Fruit fly (Drosophila melanogaster) whole organism, embryonic: ENCODE data around the gene CG5938.

ENCODE experiments used
- ATbp ChIP-seq: fragments of 200-800 bp; sonication (Bioruptor generic); optimal IDR thresholded peaks from 2 replicates; lab custom pipeline; 2017; ENCODE audit warnings: missing biosample characterization, mild to moderate bottlenecking, missing genetic modification characterization, missing genetic modification reagents
- B-H2 ChIP-seq: fragments of 200-800 bp; sonication (Bioruptor generic); optimal IDR thresholded peaks from 2 replicates; lab custom pipeline; 2018; ENCODE audit warnings: missing biosample characterization, mild to moderate bottlenecking, missing genetic modification characterization
- CG1024 ChIP-seq: fragments of 200-800 bp; sonication (Bioruptor generic); IDR thresholded peaks from 2 replicates; pipeline ENCODE4 v1.3.6; 2022; ENCODE audit warnings: missing biosample characterization, missing genetic modification characterization
- CG11398 ChIP-seq: fragments of 200-800 bp; sonication (Bioruptor generic); optimal IDR thresholded peaks from 2 replicates; lab custom pipeline; 2016; ENCODE audit warnings: missing biosample characterization, missing genetic modification characterization
- CG12236 ChIP-seq: fragments of 200-800 bp; sonication (Bioruptor generic); optimal IDR thresholded peaks from 2 replicates; lab custom pipeline; 2016; ENCODE audit warnings: missing biosample characterization, missing genetic modification characterization
- CG12299 ChIP-seq: fragments of 200-800 bp; sonication (Bioruptor generic); optimal IDR thresholded peaks from 2 replicates; lab custom pipeline; 2018; ENCODE audit warnings: missing biosample characterization, mild to moderate bottlenecking, missing genetic modification characterization
- CG12942 ChIP-seq: fragments of 200-800 bp; sonication (Bioruptor generic); optimal IDR thresholded peaks from 3 replicates; lab custom pipeline; 2016; ENCODE audit warnings: missing biosample characterization, missing genetic modification characterization
- CG14710 ChIP-seq: fragments of 200-800 bp; sonication (Bioruptor generic); optimal IDR thresholded peaks from 3 replicates; lab custom pipeline; 2019; ENCODE audit warnings: missing biosample characterization, mild to moderate bottlenecking, missing genetic modification characterization, moderate library complexity
- CG15073 ChIP-seq: fragments of 200-800 bp; sonication (Bioruptor generic); optimal IDR thresholded peaks from 2 replicates; lab custom pipeline; 2016; ENCODE audit warnings: missing biosample characterization, missing genetic modification characterization
- CG15269 ChIP-seq: fragments of 200-800 bp; sonication (Bioruptor generic); optimal IDR thresholded peaks from 2 replicates; lab custom pipeline; 2018; ENCODE audit warnings: missing biosample characterization, mild to moderate bottlenecking, missing genetic modification characterization, moderate library complexity
- CG1603 ChIP-seq: fragments of 200-800 bp; sonication (Bioruptor generic); optimal IDR thresholded peaks from 2 replicates; lab custom pipeline; 2019; ENCODE audit warnings: missing biosample characterization, mild to moderate bottlenecking, missing genetic modification characterization, moderate library complexity
- CG17361 ChIP-seq: fragments of 200-800 bp; sonication (Bioruptor generic); IDR thresholded peaks from 3 replicates; pipeline ENCODE4 v1.3.6; 2022; ENCODE audit warnings: missing biosample characterization, missing genetic modification characterization
- CG18262 ChIP-seq: fragments of 200-800 bp; optimal IDR thresholded peaks from 3 replicates; lab custom pipeline; 2019; ENCODE audit warnings: missing biosample characterization, mild to moderate bottlenecking, missing genetic modification characterization, moderate library complexity
- CG18619 ChIP-seq: fragments of 200-800 bp; sonication (Bioruptor generic); optimal IDR thresholded peaks from 3 replicates; lab custom pipeline; 2017; ENCODE audit warnings: missing biosample characterization, mild to moderate bottlenecking, missing genetic modification characterization
- CG2712 ChIP-seq: fragments of 200-800 bp; optimal IDR thresholded peaks from 3 replicates; lab custom pipeline; 2019; ENCODE audit warnings: missing biosample characterization, mild to moderate bottlenecking, missing genetic modification characterization, moderate library complexity
- CG31224 ChIP-seq: fragments of 200-800 bp; sonication (Bioruptor generic); IDR thresholded peaks from 2 replicates; pipeline ENCODE4 v1.3.6; 2022; ENCODE audit warnings: missing biosample characterization, missing genetic modification characterization
- CG6683 ChIP-seq: fragments of 200-800 bp; sonication (Bioruptor generic); optimal IDR thresholded peaks from 2 replicates; lab custom pipeline; 2017; ENCODE audit warnings: missing biosample characterization, mild to moderate bottlenecking, missing genetic modification characterization, missing genetic modification reagents
- CG6689 ChIP-seq: fragments of 200-800 bp; sonication (Bioruptor generic); IDR thresholded peaks from 2 replicates; pipeline ENCODE4 v1.3.6; 2022; ENCODE audit warnings: missing biosample characterization, missing genetic modification characterization
- CG6854 ChIP-seq: fragments of 200-800 bp; sonication (Bioruptor generic); optimal IDR thresholded peaks from 3 replicates; lab custom pipeline; 2017; ENCODE audit warnings: missing biosample characterization, mild to moderate bottlenecking, missing genetic modification characterization
- CG7745 ChIP-seq: fragments of 200-800 bp; sonication (Bioruptor generic); optimal IDR thresholded peaks from 2 replicates; lab custom pipeline; 2018; ENCODE audit warnings: missing biosample characterization, mild to moderate bottlenecking, missing genetic modification characterization, moderate library complexity
- CG7786 ChIP-seq: fragments of 200-800 bp; sonication (Bioruptor generic); optimal IDR thresholded peaks from 2 replicates; lab custom pipeline; 2016; ENCODE audit warnings: missing biosample characterization, missing genetic modification characterization
- CG7963 ChIP-seq: fragments of 200-800 bp; sonication (Bioruptor generic); IDR thresholded peaks from 3 replicates; pipeline ENCODE4 v1.3.6; 2022; ENCODE audit warnings: missing biosample characterization, missing genetic modification characterization; ENCODE audit not compliant: partially characterized antibody
- CG9932 ChIP-seq: fragments of 200-800 bp; sonication (Bioruptor generic); IDR thresholded peaks from 2 replicates; pipeline ENCODE4 v1.3.6; 2022; ENCODE audit warnings: missing biosample characterization, missing genetic modification characterization
- Camta ChIP-seq: fragments of 200-800 bp; sonication (Bioruptor generic); optimal IDR thresholded peaks from 2 replicates; lab custom pipeline; 2016; ENCODE audit warnings: missing biosample characterization, missing genetic modification characterization
- CoRest ChIP-seq: fragments of 200-800 bp; sonication (Bioruptor generic); optimal IDR thresholded peaks from 3 replicates; lab custom pipeline; 2018; ENCODE audit warnings: missing biosample characterization, mild to moderate bottlenecking, missing genetic modification characterization, moderate library complexity
- Deaf1 ChIP-seq: fragments of 200-800 bp; optimal IDR thresholded peaks from 3 replicates; lab custom pipeline; 2019; ENCODE audit warnings: missing biosample characterization, mild to moderate bottlenecking, missing genetic modification characterization, moderate library complexity
- Ets65A ChIP-seq: fragments of 200-800 bp; sonication (Bioruptor generic); peaks from one replicate; lab custom pipeline; 2016; ENCODE audit warnings: missing biosample characterization, missing genetic modification characterization
- Hmr ChIP-seq: fragments of 200-800 bp; sonication (Bioruptor generic); optimal IDR thresholded peaks from 3 replicates; lab custom pipeline; 2017; ENCODE audit warnings: mild to moderate bottlenecking, missing biosample characterization, missing genetic modification reagents, missing genetic modification characterization
- Nf-YC ChIP-seq: fragments of 200-800 bp; optimal IDR thresholded peaks from 3 replicates; lab custom pipeline; 2019; ENCODE audit warnings: missing biosample characterization, mild to moderate bottlenecking, missing genetic modification characterization, moderate library complexity
- PHDP ChIP-seq: fragments of 200-800 bp; sonication (Bioruptor generic); optimal IDR thresholded peaks from 3 replicates; lab custom pipeline; 2018; ENCODE audit warnings: missing biosample characterization, mild to moderate bottlenecking, missing genetic modification characterization, moderate library complexity
- Spps ChIP-seq: fragments of 200-800 bp; sonication (Bioruptor generic); optimal IDR thresholded peaks from 2 replicates; lab custom pipeline; 2018; ENCODE audit warnings: missing biosample characterization, mild to moderate bottlenecking, missing genetic modification characterization
- aop ChIP-seq: fragments of 200-800 bp; sonication (Bioruptor generic); IDR thresholded peaks from 2 replicates; pipeline ENCODE4 v1.3.6; 2022; ENCODE audit warnings: missing biosample characterization, missing genetic modification characterization
- ase ChIP-seq: fragments of 200-800 bp; sonication (Bioruptor generic); IDR thresholded peaks from 3 replicates; pipeline ENCODE4 v1.3.6; 2022; ENCODE audit warnings: missing biosample characterization, missing genetic modification characterization
- bsh ChIP-seq, 2 experiments: fragments of 200-800 bp; sonication (Bioruptor generic); optimal IDR thresholded peaks; 2 replicates each; lab custom pipeline; 2017 to 2018; ENCODE audit warnings: mild to moderate bottlenecking in 2 of 2, missing biosample characterization in 2 of 2, missing genetic modification characterization in 2 of 2, moderate library complexity in 1 of 2
- btn ChIP-seq: fragments of 200-800 bp; sonication (Bioruptor generic); optimal IDR thresholded peaks from 2 replicates; lab custom pipeline; 2016; ENCODE audit warnings: missing biosample characterization, missing genetic modification characterization
- croc ChIP-seq: fragments of 200-800 bp; sonication (Bioruptor generic); conservative IDR thresholded peaks from 3 replicates; pipeline ENCODE4 v1.3.6; 2022; ENCODE audit warnings: missing biosample characterization, missing genetic modification characterization
- dati ChIP-seq: fragments of 200-800 bp; sonication (Bioruptor generic); IDR thresholded peaks from 2 replicates; pipeline ENCODE4 v1.3.6; 2022; ENCODE audit warnings: missing biosample characterization, missing genetic modification characterization
- disco-r ChIP-seq: fragments of 200-800 bp; sonication (Bioruptor generic); optimal IDR thresholded peaks from 2 replicates; lab custom pipeline; 2016; ENCODE audit warnings: missing biosample characterization, missing genetic modification characterization
- esg ChIP-seq: fragments of 200-800 bp; sonication (Bioruptor generic); conservative IDR thresholded peaks from 2 replicates; pipeline ENCODE4 v1.3.6; 2022; ENCODE audit warnings: missing biosample characterization, missing genetic modification characterization
- gcm ChIP-seq: fragments of 200-800 bp; sonication (Bioruptor generic); optimal IDR thresholded peaks from 2 replicates; lab custom pipeline; 2019; ENCODE audit warnings: missing biosample characterization, mild to moderate bottlenecking, missing genetic modification characterization, moderate library complexity
- gro ChIP-seq: fragments of 200-800 bp; sonication (Bioruptor generic); optimal IDR thresholded peaks from 2 replicates; lab custom pipeline; 2016; ENCODE audit warnings: missing biosample characterization, missing genetic modification characterization
- nmo ChIP-seq: fragments of 200-800 bp; sonication (Bioruptor generic); optimal IDR thresholded peaks from 2 replicates; lab custom pipeline; 2018; ENCODE audit warnings: missing biosample characterization, mild to moderate bottlenecking, missing genetic modification characterization, moderate library complexity
- phol ChIP-seq: fragments of 200-800 bp; sonication (Bioruptor generic); optimal IDR thresholded peaks from 3 replicates; lab custom pipeline; 2018; ENCODE audit warnings: missing biosample characterization, mild to moderate bottlenecking, missing genetic modification characterization, moderate library complexity
- run ChIP-seq: fragments of 200-800 bp; sonication (Bioruptor generic); optimal IDR thresholded peaks from 3 replicates; lab custom pipeline; 2018; ENCODE audit warnings: missing biosample characterization, mild to moderate bottlenecking, missing genetic modification characterization
- sc ChIP-seq, 3 experiments: fragments of >200 bp in 2 of 3; fragments of 200-800 bp in 1 of 3; sonication (Bioruptor generic) in 1 of 3; optimal IDR thresholded peaks; 2 replicates in 2 of 3; 3 replicates in 1 of 3; lab custom pipeline; 2017; ENCODE audit warnings: mild to moderate bottlenecking in 1 of 3, missing biosample characterization in 1 of 3, missing genetic modification characterization in 1 of 3, missing genetic modification reagents in 1 of 3
- tgo ChIP-seq: fragments of 200-800 bp; sonication (Bioruptor generic); IDR thresholded peaks from 3 replicates; pipeline ENCODE4 v1.3.6; 2022; ENCODE audit warnings: missing biosample characterization, missing genetic modification characterization
- tna ChIP-seq: fragments of 200-800 bp; sonication (Bioruptor generic); IDR thresholded peaks from 2 replicates; pipeline ENCODE4 v1.3.6; 2022; ENCODE audit warnings: missing biosample characterization, missing genetic modification characterization; ENCODE audit not compliant: partially characterized antibody
- ttk ChIP-seq: fragments of 200-800 bp; sonication (Bioruptor generic); IDR thresholded peaks from 2 replicates; pipeline ENCODE4 v2.1.2; 2022; ENCODE audit warnings: missing biosample characterization, missing genetic modification characterization

The CG5938 gene

DNA sequence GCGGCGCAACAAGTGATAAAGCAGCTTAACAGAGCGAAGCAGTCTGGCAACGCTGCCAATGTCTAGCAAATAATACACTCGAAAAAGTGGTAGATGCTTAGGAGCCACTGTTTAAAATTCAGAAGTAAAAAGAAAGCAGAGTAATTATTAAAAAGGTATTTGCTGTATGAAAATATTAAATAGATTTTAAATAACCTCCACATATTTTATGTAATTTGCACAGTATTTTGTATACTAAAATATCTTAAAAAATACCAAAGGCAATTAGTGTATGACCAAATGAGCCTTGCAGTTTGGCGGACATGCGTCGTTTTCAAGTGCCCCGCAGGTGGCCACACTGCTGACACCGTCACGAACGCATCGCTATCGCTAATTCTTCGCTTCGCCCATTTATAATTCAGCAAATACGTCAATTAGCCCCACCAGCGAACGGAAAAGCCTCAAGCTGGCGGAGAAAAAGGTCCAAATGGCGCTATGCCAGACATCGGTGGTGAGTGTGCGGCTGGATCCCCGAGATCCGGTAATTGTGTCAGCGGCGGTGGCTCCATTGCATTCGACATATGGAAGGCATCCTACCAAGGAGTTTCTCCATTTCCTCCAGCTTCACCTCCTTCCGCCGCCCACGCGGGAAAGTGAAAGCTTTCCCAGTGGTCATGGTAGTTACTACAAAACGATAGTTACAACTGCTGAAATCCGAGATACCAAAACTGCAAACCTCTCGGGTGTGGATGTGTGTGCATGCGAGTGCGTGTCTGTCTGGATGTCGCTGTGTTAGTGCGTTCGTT is 21.3 kb upstream of the CG5938 start, which contains the start of gene pll (continued):
- TF ChIP-seq CG7963 (GFP tag; lab: Robert Waterston, UW) (no peak), CoRest (tag; lab: Kevin White, UChicago) (peak; percentile 84), tgo (GFP tag; lab: Robert Waterston, UW) (peak; percentile 90), Nf-YC (tag; lab: Kevin White, UChicago) (peak; percentile 71), CG6689 (GFP tag; lab: Robert Waterston, UW) (peak; percentile 88), disco-r (no peak), aop (no peak), Deaf1 (tag; lab: Kevin White, UChicago) (peak; percentile 58), Camta (GFP tag; lab: Kevin White, UChicago) (peak; percentile 71), CG2712 (tag; lab: Kevin White, UChicago) (peak; percentile 90), phol (tag; lab: Kevin White, UChicago) (peak; percentile 84), PHDP (tag; lab: Kevin White, UChicago) (peak; percentile 82), CG31224 (GFP tag; lab: Robert Waterston, UW) (peak; percentile 84), CG1603 (peak; percentile 71), CG18262 (tag; lab: Kevin White, UChicago) (peak; percentile 74), CG12236 (GFP tag; lab: Kevin White, UChicago) (peak; percentile 35), CG6854 (GFP tag; lab: Kevin White, UChicago) (no peak), CG15269 (tag; lab: Kevin White, UChicago) (peak; percentile 87), tna (GFP tag; lab: Robert Waterston, UW) (no peak), Spps (peak; percentile 57), CG11398 (no peak), btn (GFP tag; lab: Kevin White, UChicago) (peak; percentile 2), ATbp (no peak), gcm (GFP tag; lab: Kevin White, UChicago) (peak; percentile 72), B-H2 (no peak), croc (peak; percentile 55), gro (GFP tag; lab: Kevin White, UChicago) (peak; percentile 58), CG12299 (tag; lab: Kevin White, UChicago) (peak; percentile 77), CG14710 (tag; lab: Kevin White, UChicago) (peak; percentile 86), CG9932 (GFP tag; lab: Robert Waterston, UW) (peak; percentile 93), CG17361 (GFP tag; lab: Robert Waterston, UW) (no peak; the same call in none of the 3 replicates), CG6683 (GFP tag; lab: Kevin White, UChicago) (peak; percentile 30), run (tag; lab: Kevin White, UChicago) (peak; percentile 58), esg (GFP tag; lab: Robert Waterston, UW) (peak; percentile 83), CG1024 (GFP tag; lab: Robert Waterston, UW) (peak; percentile 84), ase (GFP tag; lab: Robert Waterston, UW) (peak; percentile 95), CG7745 (no peak), CG7786 (peak; percentile 57), CG12942 (GFP tag; lab: Kevin White, UChicago) (peak; percentile 82), CG15073 (GFP tag; lab: Kevin White, UChicago) (no peak), bsh (GFP tag; optimal IDR thresholded peaks at IDR 0.05; lab: Kevin White, UChicago) (peak in 1 of 2 experiments; percentile 84), CG18619 (GFP tag; lab: Kevin White, UChicago) (peak; percentile 68), ttk (peak; percentile 84), dati (GFP tag; lab: Robert Waterston, UW) (peak; percentile 65), sc (optimal IDR thresholded peaks at IDR 0.05; lab: Kevin White, UChicago) (no peak), sc (GFP tag; optimal IDR thresholded peaks at IDR 0.05; lab: Kevin White, UChicago) (peak; percentile 30), Hmr (GFP tag; lab: Kevin White, UChicago) (peak; percentile 88), Ets65A (GFP tag; lab: Kevin White, UChicago) (peak; percentile 96), nmo (GFP tag; lab: Kevin White, UChicago) (peak; percentile 89)
